Fruit fly (Drosophila melanogaster) whole organism, wandering third instar larva: Measurements from ENCODE around the gene CG43439.

Experiments
- Abd-B ChIP-seq: fragments of >200 bp; optimal IDR thresholded peaks from 2 replicates; lab custom pipeline; 2017; ENCODE audit warnings: missing biosample characterization, missing genetic modification characterization
- CG32264 ChIP-seq: fragments of 200-800 bp; sonication (Bioruptor generic); optimal IDR thresholded peaks from 2 replicates; lab custom pipeline; 2016; ENCODE audit warnings: missing biosample characterization, missing genetic modification characterization
- CrebA ChIP-seq: fragments of 200-800 bp; sonication (Bioruptor generic); optimal IDR thresholded peaks from 2 replicates; lab custom pipeline; 2016; ENCODE audit warnings: missing biosample characterization, mild to moderate bottlenecking, missing genetic modification characterization, borderline replicate concordance
- Dfd ChIP-seq: fragments of >200 bp; optimal IDR thresholded peaks from 2 replicates; lab custom pipeline; 2017; ENCODE audit warnings: missing biosample characterization, missing genetic modification characterization
- Dif ChIP-seq: fragments of 200-275, 200-300 bp; sonication (Bioruptor generic); optimal IDR thresholded peaks from 2 replicates; lab custom pipeline; 2018; ENCODE audit warnings: missing biosample characterization, missing genetic modification characterization; ENCODE audit not compliant: partially characterized antibody
- HLH106 ChIP-seq: fragments of 200-800 bp; optimal IDR thresholded peaks from 3 replicates; lab custom pipeline; 2019; ENCODE audit warnings: missing biosample characterization, mild to moderate bottlenecking, missing genetic modification characterization, moderate library complexity
- Hnf4 ChIP-seq: fragments of 200-800 bp; sonication (Bioruptor generic); optimal IDR thresholded peaks from 2 replicates; lab custom pipeline; 2016; ENCODE audit warnings: missing biosample characterization, mild to moderate bottlenecking, missing genetic modification characterization
- Hr83 ChIP-seq: fragments of 200-300 bp; sonication (Bioruptor generic); optimal IDR thresholded peaks from 2 replicates; lab custom pipeline; 2016; ENCODE audit warnings: missing biosample characterization, mild to moderate bottlenecking, missing genetic modification characterization, moderate library complexity; ENCODE audit not compliant: poor library complexity, severe bottlenecking
- Jra ChIP-seq: sonication (Bioruptor generic); optimal IDR thresholded peaks from 2 replicates; lab custom pipeline; 2016; ENCODE audit warnings: missing biosample characterization, missing genetic modification characterization
- Mio ChIP-seq: sonication (Bioruptor generic); optimal IDR thresholded peaks from 2 replicates; lab custom pipeline; 2016; ENCODE audit warnings: missing biosample characterization, missing genetic modification characterization
- Myc ChIP-seq: fragments of >200 bp; optimal IDR thresholded peaks from 2 replicates; lab custom pipeline; 2017
- N ChIP-seq: fragments of >200 bp; optimal IDR thresholded peaks from 2 replicates; lab custom pipeline; 2018; ENCODE audit warnings: missing biosample characterization, missing external identifiers, missing genetic modification characterization
- OdsH ChIP-seq: fragments of 200-800 bp; sonication (Bioruptor generic); optimal IDR thresholded peaks from 2 replicates; lab custom pipeline; 2016; ENCODE audit warnings: missing biosample characterization, mild to moderate bottlenecking, missing genetic modification characterization
- Rel ChIP-seq, 2 experiments: fragments of 200-800 bp; sonication (Bioruptor generic) in 1 of 2; optimal IDR thresholded peaks; 2 replicates in 1 of 2; 3 replicates in 1 of 2; lab custom pipeline; 2016 to 2019; ENCODE audit warnings: mild to moderate bottlenecking in 2 of 2, missing biosample characterization in 2 of 2, missing genetic modification characterization in 2 of 2, moderate library complexity in 1 of 2
- Sp1 ChIP-seq: fragments of 200-800 bp; sonication (Bioruptor generic); optimal IDR thresholded peaks from 3 replicates; lab custom pipeline; 2019; ENCODE audit warnings: missing biosample characterization, mild to moderate bottlenecking, missing genetic modification characterization, moderate library complexity
- Vsx2 ChIP-seq: fragments of 200-300, 225-300 bp; sonication (Bioruptor generic); optimal IDR thresholded peaks from 2 replicates; lab custom pipeline; 2018; ENCODE audit warnings: missing biosample characterization, missing genetic modification characterization; ENCODE audit not compliant: partially characterized antibody
- brk ChIP-seq: fragments of 200-800 bp; sonication (Bioruptor generic); optimal IDR thresholded peaks from 2 replicates; lab custom pipeline; 2016; ENCODE audit warnings: missing biosample characterization, mild to moderate bottlenecking, missing genetic modification characterization
- dl ChIP-seq, 2 experiments: fragments of 175-275, 200-275 bp in 1 of 2; fragments of 200-275 bp in 1 of 2; sonication (Bioruptor generic); optimal IDR thresholded peaks; lab custom pipeline; 2018; ENCODE audit warnings: mild to moderate bottlenecking in 2 of 2, missing biosample characterization in 2 of 2, missing genetic modification characterization in 2 of 2, moderate library complexity in 2 of 2; ENCODE audit not compliant: partially characterized antibody in 2 of 2, insufficient read depth in 1 of 2
- dsf ChIP-seq: sonication (Bioruptor generic); optimal IDR thresholded peaks from 2 replicates; lab custom pipeline; 2016; ENCODE audit warnings: missing biosample characterization, missing genetic modification characterization, borderline replicate concordance
- ey ChIP-seq: fragments of 200-800 bp; sonication (Bioruptor generic); optimal IDR thresholded peaks from 2 replicates; lab custom pipeline; 2016; ENCODE audit warnings: missing biosample characterization, missing genetic modification characterization
- foxo ChIP-seq, 2 experiments: fragments of 200-800 bp; sonication (Bioruptor generic); optimal IDR thresholded peaks; 2 replicates in 1 of 2; 3 replicates in 1 of 2; lab custom pipeline; 2016 to 2017; ENCODE audit warnings: missing biosample characterization in 2 of 2, missing genetic modification characterization in 2 of 2
- fru ChIP-seq: fragments of 200-800 bp; sonication (Bioruptor generic); optimal IDR thresholded peaks from 3 replicates; lab custom pipeline; 2016; ENCODE audit warnings: missing biosample characterization, mild to moderate bottlenecking, missing genetic modification characterization
- h ChIP-seq: fragments of 200-800 bp; sonication (Bioruptor generic); optimal IDR thresholded peaks from 3 replicates; lab custom pipeline; 2016; ENCODE audit warnings: missing biosample characterization, mild to moderate bottlenecking, missing genetic modification characterization
- jim ChIP-seq: fragments of 175-275, 200-325 bp; sonication (Bioruptor generic); optimal IDR thresholded peaks from 2 replicates; lab custom pipeline; 2016; ENCODE audit warnings: missing biosample characterization, mild to moderate bottlenecking, missing genetic modification characterization
- pan ChIP-seq: fragments of >200 bp; optimal IDR thresholded peaks from 2 replicates; lab custom pipeline; 2017
- psq ChIP-seq: fragments of 200-800 bp; sonication (Bioruptor generic); optimal IDR thresholded peaks from 3 replicates; lab custom pipeline; 2017; ENCODE audit warnings: missing biosample characterization, mild to moderate bottlenecking, missing genetic modification characterization, moderate library complexity
- rgr ChIP-seq: fragments of 200-800 bp; sonication (Bioruptor generic); optimal IDR thresholded peaks from 3 replicates; lab custom pipeline; 2016; ENCODE audit warnings: missing biosample characterization, mild to moderate bottlenecking, missing genetic modification characterization
- sage ChIP-seq: fragments of 200-800 bp; sonication (Bioruptor generic); optimal IDR thresholded peaks from 2 replicates; lab custom pipeline; 2016; ENCODE audit warnings: missing biosample characterization, mild to moderate bottlenecking, missing genetic modification characterization
- sv ChIP-seq: fragments of 200-800 bp; sonication (Bioruptor generic); optimal IDR thresholded peaks from 3 replicates; lab custom pipeline; 2016; ENCODE audit warnings: missing biosample characterization, missing genetic modification characterization
- tai ChIP-seq: sonication (Bioruptor generic); optimal IDR thresholded peaks from 2 replicates; lab custom pipeline; 2016; ENCODE audit warnings: missing biosample characterization, missing genetic modification characterization
- usp ChIP-seq: fragments of >200 bp; optimal IDR thresholded peaks from 2 replicates; lab custom pipeline; 2017; ENCODE audit warnings: missing biosample characterization, missing genetic modification characterization
- woc ChIP-seq: sonication (Bioruptor generic); optimal IDR thresholded peaks from 2 replicates; lab custom pipeline; 2016; ENCODE audit warnings: missing biosample characterization, mild to moderate bottlenecking, missing genetic modification characterization

Gene CG43439

DNA sequence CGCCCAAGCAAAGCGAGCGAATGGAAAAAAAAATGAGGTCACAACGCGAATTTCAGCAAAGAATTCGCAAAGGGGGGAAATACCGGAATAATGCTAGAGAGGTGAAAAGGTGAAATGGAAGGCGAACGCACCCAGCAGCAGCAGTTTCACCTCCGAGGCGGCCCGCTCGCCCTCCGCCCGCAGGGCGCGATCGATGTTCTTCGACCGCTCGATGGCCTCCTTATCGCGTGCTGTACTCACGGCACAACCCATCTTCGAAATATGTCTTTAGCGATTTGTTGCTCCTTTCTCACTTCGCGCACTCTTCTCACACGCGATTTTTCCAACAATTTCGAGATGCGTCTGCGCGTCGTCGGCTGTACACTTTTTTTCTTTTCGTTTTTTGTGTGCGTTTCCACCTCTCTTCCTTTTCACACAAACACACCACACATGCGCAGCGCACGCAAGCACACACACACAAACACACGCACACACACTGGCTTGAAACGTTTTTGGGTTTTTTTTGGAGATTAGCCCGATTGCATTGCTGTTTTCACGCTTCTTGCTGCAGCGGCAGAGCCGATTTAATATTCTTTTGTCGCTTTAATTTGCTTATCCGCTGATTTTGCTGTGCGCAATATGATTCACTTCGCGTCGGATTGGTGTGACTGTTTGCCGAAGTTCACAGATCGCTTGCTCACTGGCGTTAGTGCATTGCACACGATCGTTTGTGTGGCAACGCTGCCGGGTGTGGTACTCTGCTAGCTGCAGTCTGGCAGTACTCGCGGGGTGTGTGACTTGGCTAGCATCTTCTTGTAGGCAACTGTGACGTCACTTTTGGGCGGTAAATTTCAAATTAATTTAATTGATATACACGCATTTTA is 4.8 kb downstream of the CG43439 start, which contains the start of gene Galphai:
Galphai (minus strand) TSS at position 658 of the 863 bp plus-strand sequence.
- TF ChIP-seq brk (GFP tag; lab: Kevin White, UChicago) (no peak), Sp1 (GFP tag; lab: Kevin White, UChicago) (peak; percentile 44), jim (GFP tag; lab: Kevin White, UChicago) (peak; percentile 40), ey (GFP tag; lab: Kevin White, UChicago) (no peak), foxo (GFP tag; optimal IDR thresholded peaks at IDR 0.05; lab: Kevin White, UChicago) (peak in 1 of 2 experiments; percentile 16), Abd-B (no peak), pan (lab: Kevin White, UChicago) (no peak), woc (no peak), Vsx2 (GFP tag; lab: Kevin White, UChicago) (no peak), N (GFP tag; lab: Kevin White, UChicago) (no peak), CG32264 (GFP tag; lab: Kevin White, UChicago) (no peak), rgr (peak; percentile 19), Dif (GFP tag; lab: Kevin White, UChicago) (no peak), Dfd (GFP tag; lab: Kevin White, UChicago) (no peak), sage (GFP tag; lab: Kevin White, UChicago) (no peak), fru (GFP tag; lab: Kevin White, UChicago) (peak; percentile 18), psq (GFP tag; lab: Kevin White, UChicago) (no peak), Jra (GFP tag; lab: Kevin White, UChicago) (peak; percentile 26), dsf (no peak), usp (GFP tag; lab: Kevin White, UChicago) (no peak), Hr83 (GFP tag; lab: Kevin White, UChicago) (no peak), Mio (GFP tag; lab: Kevin White, UChicago) (no peak), tai (GFP tag; lab: Kevin White, UChicago) (no peak), HLH106 (tag; lab: Kevin White, UChicago) (peak; percentile 21), Hnf4 (peak; percentile 22), Rel (GFP tag; optimal IDR thresholded peaks at IDR 0.05; lab: Kevin White, UChicago) (no peak), Rel (tag; optimal IDR thresholded peaks at IDR 0.05; lab: Kevin White, UChicago) (peak; percentile 95), CrebA (GFP tag; lab: Kevin White, UChicago) (no peak), sv (GFP tag; lab: Kevin White, UChicago) (no peak), h (peak; percentile 11), dl (GFP tag; optimal IDR thresholded peaks at IDR 0.05; lab: Kevin White, UChicago; ENCODE audit: insufficient read depth in 1 of 2, partially characterized antibody in 2 of 2) (peak in 1 of 2 experiments; percentile 17), Myc (lab: Kevin White, UChicago) (peak; percentile 6)

DNA sequence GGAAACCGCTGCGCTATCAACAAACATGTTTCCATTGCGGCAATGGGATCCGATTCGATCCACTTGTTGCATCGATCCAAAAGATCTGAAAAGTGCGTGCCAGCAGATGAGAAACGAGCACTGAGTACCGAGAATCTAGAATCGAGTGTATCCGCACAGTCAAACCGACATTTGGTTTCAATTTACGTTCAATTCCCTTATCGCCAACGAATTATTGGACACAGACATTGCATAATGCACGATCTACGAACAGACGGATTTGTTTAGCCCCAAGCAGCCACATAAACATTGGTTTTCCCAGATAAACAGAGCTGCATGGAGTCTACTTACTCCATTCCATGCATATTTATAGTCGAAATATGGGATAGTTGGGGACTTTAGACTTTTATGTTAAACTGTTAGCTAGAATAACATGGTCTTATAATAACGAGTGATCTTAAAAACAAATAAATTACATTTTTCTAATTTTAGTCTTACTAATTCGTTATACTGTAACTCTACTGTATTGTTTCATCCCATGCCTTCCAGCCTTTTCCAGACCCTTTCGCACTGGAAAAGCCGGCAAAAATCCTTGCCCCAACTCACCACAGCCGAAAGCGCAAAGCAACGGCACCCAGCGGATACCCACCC is 5.5 kb downstream of the CG43439 start:
- TF ChIP-seq fru (GFP tag; lab: Kevin White, UChicago) (no peak), dsf (no peak), Mio (GFP tag; lab: Kevin White, UChicago) (no peak)
- TF ChIP-seq, all 38 proteins: peak for 0

DNA sequence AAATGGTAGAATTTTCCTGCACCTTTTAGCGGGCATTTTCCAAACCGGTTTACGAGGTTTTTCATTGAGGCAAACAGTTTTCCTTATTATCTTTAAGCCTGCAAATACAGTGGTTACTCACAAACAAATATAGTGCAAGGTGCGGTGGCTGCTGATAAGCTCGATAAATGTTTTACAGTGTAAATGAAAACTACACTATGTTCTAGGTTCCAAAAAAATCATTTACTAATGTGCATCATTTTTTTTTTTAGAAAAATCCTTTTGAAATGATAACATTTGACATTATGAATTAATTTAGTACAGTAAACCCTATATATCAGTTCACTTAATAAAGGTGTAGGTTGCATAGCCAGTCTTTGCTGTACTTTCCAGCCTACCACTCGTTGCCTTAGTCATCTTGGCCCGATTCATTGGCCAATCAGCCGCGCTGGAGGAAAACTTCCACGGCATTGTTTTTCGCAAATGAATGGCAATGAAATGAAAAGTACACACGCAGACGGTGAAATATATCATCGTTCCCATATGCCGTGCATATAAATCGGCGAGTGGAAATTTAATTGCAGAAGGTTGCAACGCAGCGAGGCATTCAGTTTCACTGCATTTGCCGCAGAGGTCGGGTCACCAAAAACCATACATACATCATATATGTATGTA is 6.2 kb downstream of the CG43439 start:
- TF ChIP-seq Rel (GFP tag; optimal IDR thresholded peaks at IDR 0.05; lab: Kevin White, UChicago): no peak
- TF ChIP-seq Rel (tag; optimal IDR thresholded peaks at IDR 0.05; lab: Kevin White, UChicago): no peak
- TF ChIP-seq brk (GFP tag; lab: Kevin White, UChicago): no peak
- TF ChIP-seq OdsH (GFP tag; lab: Kevin White, UChicago): no peak
- no peak for TF ChIP-seq Sp1 (GFP tag; lab: Kevin White, UChicago)
- TF ChIP-seq N (GFP tag; lab: Kevin White, UChicago): no peak
